Fruit fly (Drosophila melanogaster) whole organism, wandering third instar larva: ENCODE data around the gene Sfp84E.

Experiments used
- Abd-B ChIP-seq: fragments of >200 bp; optimal IDR thresholded peaks from 2 replicates; lab custom pipeline; 2017; ENCODE audit warnings: missing biosample characterization, missing genetic modification characterization
- CrebA ChIP-seq: fragments of 200-800 bp; sonication (Bioruptor generic); optimal IDR thresholded peaks from 2 replicates; lab custom pipeline; 2016; ENCODE audit warnings: missing biosample characterization, mild to moderate bottlenecking, missing genetic modification characterization, borderline replicate concordance
- Dfd ChIP-seq: fragments of >200 bp; optimal IDR thresholded peaks from 2 replicates; lab custom pipeline; 2017; ENCODE audit warnings: missing biosample characterization, missing genetic modification characterization
- Dif ChIP-seq: fragments of 200-275, 200-300 bp; sonication (Bioruptor generic); optimal IDR thresholded peaks from 2 replicates; lab custom pipeline; 2018; ENCODE audit warnings: missing biosample characterization, missing genetic modification characterization; ENCODE audit not compliant: partially characterized antibody
- GATAd ChIP-seq: sonication (Bioruptor generic); optimal IDR thresholded peaks from 2 replicates; lab custom pipeline; 2016; ENCODE audit warnings: missing biosample characterization, missing genetic modification characterization
- HLH106 ChIP-seq: fragments of 200-800 bp; optimal IDR thresholded peaks from 3 replicates; lab custom pipeline; 2019; ENCODE audit warnings: missing biosample characterization, mild to moderate bottlenecking, missing genetic modification characterization, moderate library complexity
- Hnf4 ChIP-seq: fragments of 200-800 bp; sonication (Bioruptor generic); optimal IDR thresholded peaks from 2 replicates; lab custom pipeline; 2016; ENCODE audit warnings: missing biosample characterization, mild to moderate bottlenecking, missing genetic modification characterization
- Hr78 ChIP-seq: fragments of >200 bp; optimal IDR thresholded peaks from 2 replicates; lab custom pipeline; 2017; ENCODE audit warnings: missing biosample characterization, missing genetic modification characterization
- Hr83 ChIP-seq: fragments of 200-300 bp; sonication (Bioruptor generic); optimal IDR thresholded peaks from 2 replicates; lab custom pipeline; 2016; ENCODE audit warnings: missing biosample characterization, mild to moderate bottlenecking, missing genetic modification characterization, moderate library complexity; ENCODE audit not compliant: poor library complexity, severe bottlenecking
- Jra ChIP-seq: sonication (Bioruptor generic); optimal IDR thresholded peaks from 2 replicates; lab custom pipeline; 2016; ENCODE audit warnings: missing biosample characterization, missing genetic modification characterization
- Mio ChIP-seq: sonication (Bioruptor generic); optimal IDR thresholded peaks from 2 replicates; lab custom pipeline; 2016; ENCODE audit warnings: missing biosample characterization, missing genetic modification characterization
- Myc ChIP-seq: fragments of >200 bp; optimal IDR thresholded peaks from 2 replicates; lab custom pipeline; 2017
- N ChIP-seq: fragments of >200 bp; optimal IDR thresholded peaks from 2 replicates; lab custom pipeline; 2018; ENCODE audit warnings: missing biosample characterization, missing external identifiers, missing genetic modification characterization
- OdsH ChIP-seq: fragments of 200-800 bp; sonication (Bioruptor generic); optimal IDR thresholded peaks from 2 replicates; lab custom pipeline; 2016; ENCODE audit warnings: missing biosample characterization, mild to moderate bottlenecking, missing genetic modification characterization
- Vsx2 ChIP-seq: fragments of 200-300, 225-300 bp; sonication (Bioruptor generic); optimal IDR thresholded peaks from 2 replicates; lab custom pipeline; 2018; ENCODE audit warnings: missing biosample characterization, missing genetic modification characterization; ENCODE audit not compliant: partially characterized antibody
- br ChIP-seq: fragments of 200-800 bp; sonication (Bioruptor generic); optimal IDR thresholded peaks from 2 replicates; lab custom pipeline; 2016; ENCODE audit warnings: missing biosample characterization, missing genetic modification characterization
- brk ChIP-seq: fragments of 200-800 bp; sonication (Bioruptor generic); optimal IDR thresholded peaks from 2 replicates; lab custom pipeline; 2016; ENCODE audit warnings: missing biosample characterization, mild to moderate bottlenecking, missing genetic modification characterization
- dl ChIP-seq, 2 experiments: fragments of 175-275, 200-275 bp in 1 of 2; fragments of 200-275 bp in 1 of 2; sonication (Bioruptor generic); optimal IDR thresholded peaks; lab custom pipeline; 2018; ENCODE audit warnings: mild to moderate bottlenecking in 2 of 2, missing biosample characterization in 2 of 2, missing genetic modification characterization in 2 of 2, moderate library complexity in 2 of 2; ENCODE audit not compliant: partially characterized antibody in 2 of 2, insufficient read depth in 1 of 2
- dmrt93B ChIP-seq: fragments of 200-800 bp; sonication (Bioruptor generic); optimal IDR thresholded peaks from 2 replicates; lab custom pipeline; 2018; ENCODE audit warnings: missing biosample characterization, mild to moderate bottlenecking, missing genetic modification characterization
- dsf ChIP-seq: sonication (Bioruptor generic); optimal IDR thresholded peaks from 2 replicates; lab custom pipeline; 2016; ENCODE audit warnings: missing biosample characterization, missing genetic modification characterization, borderline replicate concordance
- ey ChIP-seq: fragments of 200-800 bp; sonication (Bioruptor generic); optimal IDR thresholded peaks from 2 replicates; lab custom pipeline; 2016; ENCODE audit warnings: missing biosample characterization, missing genetic modification characterization
- foxo ChIP-seq, 2 experiments: fragments of 200-800 bp; sonication (Bioruptor generic); optimal IDR thresholded peaks; 2 replicates in 1 of 2; 3 replicates in 1 of 2; lab custom pipeline; 2016 to 2017; ENCODE audit warnings: missing biosample characterization in 2 of 2, missing genetic modification characterization in 2 of 2
- fru ChIP-seq: fragments of 200-800 bp; sonication (Bioruptor generic); optimal IDR thresholded peaks from 3 replicates; lab custom pipeline; 2016; ENCODE audit warnings: missing biosample characterization, mild to moderate bottlenecking, missing genetic modification characterization
- jim ChIP-seq: fragments of 175-275, 200-325 bp; sonication (Bioruptor generic); optimal IDR thresholded peaks from 2 replicates; lab custom pipeline; 2016; ENCODE audit warnings: missing biosample characterization, mild to moderate bottlenecking, missing genetic modification characterization
- lola ChIP-seq: fragments of >200 bp; optimal IDR thresholded peaks from 2 replicates; lab custom pipeline; 2017; ENCODE audit warnings: missing biosample characterization, missing genetic modification characterization
- psq ChIP-seq: fragments of 200-800 bp; sonication (Bioruptor generic); optimal IDR thresholded peaks from 3 replicates; lab custom pipeline; 2017; ENCODE audit warnings: missing biosample characterization, mild to moderate bottlenecking, missing genetic modification characterization, moderate library complexity
- sage ChIP-seq: fragments of 200-800 bp; sonication (Bioruptor generic); optimal IDR thresholded peaks from 2 replicates; lab custom pipeline; 2016; ENCODE audit warnings: missing biosample characterization, mild to moderate bottlenecking, missing genetic modification characterization
- sv ChIP-seq: fragments of 200-800 bp; sonication (Bioruptor generic); optimal IDR thresholded peaks from 3 replicates; lab custom pipeline; 2016; ENCODE audit warnings: missing biosample characterization, missing genetic modification characterization
- usp ChIP-seq: fragments of >200 bp; optimal IDR thresholded peaks from 2 replicates; lab custom pipeline; 2017; ENCODE audit warnings: missing biosample characterization, missing genetic modification characterization
- woc ChIP-seq: sonication (Bioruptor generic); optimal IDR thresholded peaks from 2 replicates; lab custom pipeline; 2016; ENCODE audit warnings: missing biosample characterization, mild to moderate bottlenecking, missing genetic modification characterization

Sfp84E gene

dm6 chr3R:7957008-7957407, 23.1 kb downstream of the Sfp84E start:
- TF ChIP-seq Jra (GFP tag; lab: Kevin White, UChicago) (no peak), dl (GFP tag; optimal IDR thresholded peaks at IDR 0.05; lab: Kevin White, UChicago; ENCODE audit: insufficient read depth in 1 of 2, partially characterized antibody in 2 of 2) (no peak), Dif (GFP tag; lab: Kevin White, UChicago) (no peak), N (no peak), fru (GFP tag; lab: Kevin White, UChicago) (no peak), dmrt93B (GFP tag; lab: Kevin White, UChicago) (no peak), GATAd (no peak), psq (GFP tag; lab: Kevin White, UChicago) (no peak)

dm6 chr3R:7954477-7954876, 25.6 kb downstream of the Sfp84E start:
- no peak for TF ChIP-seq sv
- TF ChIP-seq woc (GFP tag; lab: Kevin White, UChicago) = no peak
- TF ChIP-seq Hr83 (GFP tag; lab: Kevin White, UChicago) = no peak
- no peak for TF ChIP-seq GATAd
- no peak for TF ChIP-seq dsf (GFP tag; lab: Kevin White, UChicago)
- no peak for TF ChIP-seq ey
- no peak for TF ChIP-seq brk (GFP tag; lab: Kevin White, UChicago)
- no peak for TF ChIP-seq Hnf4 (GFP tag; lab: Kevin White, UChicago)
- no peak for TF ChIP-seq OdsH (GFP tag; lab: Kevin White, UChicago)
- TF ChIP-seq Vsx2 (GFP tag; lab: Kevin White, UChicago) = no peak
- TF ChIP-seq psq (GFP tag; lab: Kevin White, UChicago) = no peak
- no peak for TF ChIP-seq CrebA
- no peak for TF ChIP-seq Dfd
- TF ChIP-seq br = no peak
- TF ChIP-seq, all 38 proteins: peak for 0

dm6 chr3R:7953041-7953788, 26.9 kb downstream of the Sfp84E start:
- TF ChIP-seq Hr78 (GFP tag; lab: Kevin White, UChicago) = no peak
- TF ChIP-seq Abd-B (GFP tag; lab: Kevin White, UChicago) = no peak
- TF ChIP-seq dmrt93B (GFP tag; lab: Kevin White, UChicago) = no peak
- TF ChIP-seq Hr83 (GFP tag; lab: Kevin White, UChicago) = no peak
- no peak for TF ChIP-seq Mio (GFP tag; lab: Kevin White, UChicago)
- no peak for TF ChIP-seq Dif (GFP tag; lab: Kevin White, UChicago)
- no peak for TF ChIP-seq HLH106
- no peak for TF ChIP-seq Hnf4 (GFP tag; lab: Kevin White, UChicago)
- TF ChIP-seq foxo (GFP tag; optimal IDR thresholded peaks at IDR 0.05; lab: Kevin White, UChicago) = no peak

dm6 chr3R:7950147-7950546, 30.0 kb downstream of the Sfp84E start:
- no peak for TF ChIP-seq jim
- TF ChIP-seq sage = no peak
- TF ChIP-seq br = no peak
- no peak for TF ChIP-seq Vsx2 (GFP tag; lab: Kevin White, UChicago)
- TF ChIP-seq sv = no peak
- TF ChIP-seq dmrt93B (GFP tag; lab: Kevin White, UChicago) = no peak
- TF ChIP-seq psq (GFP tag; lab: Kevin White, UChicago) = no peak
- no peak for TF ChIP-seq brk (GFP tag; lab: Kevin White, UChicago)
- TF ChIP-seq GATAd = no peak
- no peak for TF ChIP-seq CrebA
- no peak for TF ChIP-seq Hnf4 (GFP tag; lab: Kevin White, UChicago)
- TF ChIP-seq Dif (GFP tag; lab: Kevin White, UChicago) = no peak
- TF ChIP-seq usp = no peak
- TF ChIP-seq dl (GFP tag; optimal IDR thresholded peaks at IDR 0.05; lab: Kevin White, UChicago; ENCODE audit: insufficient read depth in 1 of 2, partially characterized antibody in 2 of 2) = no peak
- no peak for TF ChIP-seq Hr78 (GFP tag; lab: Kevin White, UChicago)
- no peak for TF ChIP-seq HLH106
- no peak for TF ChIP-seq lola (GFP tag; lab: Kevin White, UChicago)
- no peak for TF ChIP-seq OdsH (GFP tag; lab: Kevin White, UChicago)
- TF ChIP-seq Abd-B (GFP tag; lab: Kevin White, UChicago) = no peak
- TF ChIP-seq Myc = no peak
